Worm (Caenorhabditis elegans) whole organism, early embryonic: ENCODE measurements around the gene Y43F8B.11.

ENCODE experiments used
- B0310.2 ChIP-seq: sonication (generic microtip); optimal IDR thresholded peaks from 2 replicates; lab custom pipeline; 2016; ENCODE audit warnings: mild to moderate bottlenecking, missing genetic modification characterization, missing compliant biosample characterization
- F13C5.2 ChIP-seq: sonication (generic microtip); optimal IDR thresholded peaks from 2 replicates; lab custom pipeline; 2017; ENCODE audit warnings: mild to moderate bottlenecking, missing genetic modification characterization, inconsistent platforms, missing compliant biosample characterization
- aly-1 ChIP-seq: sonication (generic microtip); optimal IDR thresholded peaks from 2 replicates; lab custom pipeline; 2016; ENCODE audit warnings: missing genetic modification characterization, missing compliant biosample characterization
- ama-1 ChIP-seq: fragments of 150-350 bp; optimal IDR thresholded peaks from 2 replicates; lab custom pipeline; 2014
- ceh-13 ChIP-seq: fragments of 200-800 bp; sonication (Bioruptor generic); optimal IDR thresholded peaks from 2 replicates; lab custom pipeline; 2018; ENCODE audit warnings: mild to moderate bottlenecking, missing genetic modification characterization, missing compliant biosample characterization
- ceh-36 ChIP-seq: sonication (generic microtip); optimal IDR thresholded peaks from 2 replicates; lab custom pipeline; 2016; ENCODE audit warnings: missing genetic modification characterization, inconsistent platforms, missing compliant biosample characterization
- ets-7 ChIP-seq: sonication (generic microtip); optimal IDR thresholded peaks from 2 replicates; lab custom pipeline; 2016; ENCODE audit warnings: missing genotype, missing genetic modification characterization, missing compliant biosample characterization
- flt-1 ChIP-seq: fragments of 200-800 bp; sonication (Bioruptor generic); IDR thresholded peaks from 2 replicates; pipeline ENCODE4 v1.3.6; 2022; ENCODE audit warnings: missing genetic modification characterization, missing compliant biosample characterization
- hmbx-1 ChIP-seq: sonication (generic microtip); optimal IDR thresholded peaks from 2 replicates; lab custom pipeline; 2016; ENCODE audit warnings: mild to moderate bottlenecking, missing genetic modification characterization, missing compliant biosample characterization
- hmg-4 ChIP-seq: fragments of 200-800 bp; sonication (Bioruptor generic); optimal IDR thresholded peaks from 2 replicates; lab custom pipeline; 2018; ENCODE audit warnings: mild to moderate bottlenecking, missing genetic modification characterization, missing compliant biosample characterization
- hnd-1 ChIP-seq: sonication (generic microtip); optimal IDR thresholded peaks from 2 replicates; lab custom pipeline; 2016; ENCODE audit warnings: missing genetic modification characterization, missing compliant biosample characterization
- pes-1 ChIP-seq: fragments of 200-800 bp; sonication (Bioruptor generic); IDR thresholded peaks from 2 replicates; pipeline ENCODE4 v1.3.6; 2022; ENCODE audit warnings: missing genetic modification reagents, missing genetic modification characterization, missing compliant biosample characterization
- scrt-1 ChIP-seq: fragments of 200-800 bp; sonication (Bioruptor generic); IDR thresholded peaks from 2 replicates; pipeline ENCODE4 v1.3.6; 2022; ENCODE audit warnings: missing genetic modification characterization, missing compliant biosample characterization
- sea-1 ChIP-seq: fragments of 200-800 bp; sonication (Bioruptor generic); conservative IDR thresholded peaks from 2 replicates; pipeline ENCODE4 v1.3.6; 2022; ENCODE audit warnings: missing genetic modification characterization, missing compliant biosample characterization
- tbx-11 ChIP-seq: fragments of 200-800 bp; sonication (Bioruptor generic); IDR thresholded peaks from 2 replicates; pipeline ENCODE4 v1.3.6; 2022; ENCODE audit warnings: missing genetic modification characterization, missing compliant biosample characterization
- tbx-37 ChIP-seq: fragments of 200-800 bp; sonication (Bioruptor generic); conservative IDR thresholded peaks from 2 replicates; pipeline ENCODE4 v1.3.6; 2022; ENCODE audit warnings: missing genetic modification reagents, missing genetic modification characterization, missing compliant biosample characterization
- tra-4 ChIP-seq: sonication (generic microtip); optimal IDR thresholded peaks from 2 replicates; lab custom pipeline; 2017; ENCODE audit warnings: missing genetic modification characterization, missing compliant biosample characterization

Y43F8B.11 gene

ce11 chrV:19495587-19495986 lies 25.1 kb downstream of the Y43F8B.11 start, which contains the start of gene scl-21:
scl-21 (minus strand) TSS chrV:19495687.
- no peak for TF ChIP-seq sea-1

ce11 chrV:19497087-19497486 lies 26.6 kb downstream of the Y43F8B.11 start:
- TF ChIP-seq sea-1 (no peak), hmg-4 (GFP tag; lab: Kevin White, UChicago) (no peak), tbx-11 (GFP tag; lab: Robert Waterston, UW) (no peak), tra-4 (no peak), aly-1 (tag; lab: Kevin White, UChicago) (no peak), ceh-13 (GFP tag; lab: Kevin White, UChicago) (no peak), ama-1 (no peak), tbx-37 (GFP tag; lab: Robert Waterston, UW) (no peak), ceh-36 (tag; lab: Kevin White, UChicago) (no peak), F13C5.2 (tag; lab: Kevin White, UChicago) (no peak), ets-7 (tag; lab: Kevin White, UChicago) (no peak), hnd-1 (tag; lab: Kevin White, UChicago) (no peak), hmbx-1 (tag; lab: Kevin White, UChicago) (no peak)

ce11 chrV:19501389-19501788 lies 30.9 kb downstream of the Y43F8B.11 start:
- TF ChIP-seq hnd-1 (tag; lab: Kevin White, UChicago) = no peak
- no peak for TF ChIP-seq ceh-13 (GFP tag; lab: Kevin White, UChicago)
- TF ChIP-seq pes-1 = no peak
- no peak for TF ChIP-seq tbx-37 (GFP tag; lab: Robert Waterston, UW)
- TF ChIP-seq sea-1 = no peak
- no peak for TF ChIP-seq flt-1 (GFP tag; lab: Robert Waterston, UW)
- TF ChIP-seq ama-1 = no peak
- TF ChIP-seq B0310.2 (tag; lab: Kevin White, UChicago) = no peak
- TF ChIP-seq F13C5.2 (tag; lab: Kevin White, UChicago) = no peak
- TF ChIP-seq ets-7 (tag; lab: Kevin White, UChicago) = no peak
- no peak for TF ChIP-seq hmbx-1 (tag; lab: Kevin White, UChicago)
- TF ChIP-seq ceh-36 (tag; lab: Kevin White, UChicago) = no peak
- no peak for TF ChIP-seq tbx-11 (GFP tag; lab: Robert Waterston, UW)
- no peak for TF ChIP-seq hmg-4 (GFP tag; lab: Kevin White, UChicago)
- TF ChIP-seq aly-1 (tag; lab: Kevin White, UChicago) = no peak
- TF ChIP-seq scrt-1 = no peak
- no peak for TF ChIP-seq tra-4

ce11 chrV:19502579-19503151 lies 32.2 kb downstream of the Y43F8B.11 start, which contains the start of gene Y43F8B.3:
Y43F8B.3 (plus strand) TSS chrV:19503101.
- TF ChIP-seq ceh-36 (tag; lab: Kevin White, UChicago) (peak; percentile 72), hnd-1 (tag; lab: Kevin White, UChicago) (no peak)

ce11 chrV:19509061-19509460 lies 38.6 kb downstream of the Y43F8B.11 start:
- TF ChIP-seq hmbx-1 (tag; lab: Kevin White, UChicago) (no peak), scrt-1 (no peak), hmg-4 (GFP tag; lab: Kevin White, UChicago) (no peak), F13C5.2 (tag; lab: Kevin White, UChicago) (no peak), tbx-11 (GFP tag; lab: Robert Waterston, UW) (no peak), ceh-36 (tag; lab: Kevin White, UChicago) (no peak), B0310.2 (tag; lab: Kevin White, UChicago) (no peak), ets-7 (tag; lab: Kevin White, UChicago) (no peak), tra-4 (no peak), aly-1 (tag; lab: Kevin White, UChicago) (no peak), ama-1 (no peak), hnd-1 (tag; lab: Kevin White, UChicago) (no peak), ceh-13 (GFP tag; lab: Kevin White, UChicago) (no peak), flt-1 (GFP tag; lab: Robert Waterston, UW) (no peak), sea-1 (no peak)

ce11 chrV:19510352-19510751 lies 39.9 kb downstream of the Y43F8B.11 start:
- no peak for TF ChIP-seq ceh-13 (GFP tag; lab: Kevin White, UChicago)
- TF ChIP-seq ceh-36 (tag; lab: Kevin White, UChicago) = peak; percentile 87
- no peak for TF ChIP-seq ets-7 (tag; lab: Kevin White, UChicago)
- TF ChIP-seq tra-4 = no peak

ce11 chrV:19510925-19511324 lies 40.4 kb downstream of the Y43F8B.11 start:
- TF ChIP-seq hmbx-1 (tag; lab: Kevin White, UChicago) (no peak), flt-1 (GFP tag; lab: Robert Waterston, UW) (no peak), ceh-36 (tag; lab: Kevin White, UChicago) (no peak), ama-1 (no peak), sea-1 (no peak), F13C5.2 (tag; lab: Kevin White, UChicago) (no peak), scrt-1 (no peak), pes-1 (no peak), aly-1 (tag; lab: Kevin White, UChicago) (no peak), hnd-1 (tag; lab: Kevin White, UChicago) (no peak), tbx-37 (GFP tag; lab: Robert Waterston, UW) (no peak), ets-7 (tag; lab: Kevin White, UChicago) (no peak), hmg-4 (GFP tag; lab: Kevin White, UChicago) (no peak), B0310.2 (tag; lab: Kevin White, UChicago) (no peak), ceh-13 (GFP tag; lab: Kevin White, UChicago) (no peak)
